Worm (Caenorhabditis elegans) whole organism, young adult: ENCODE measurements around the gene hpo-39.
A peak's percentile ranks its signal among the peaks of the same experiment; 100 is the strongest.

Experiments used
- F23B12.7 ChIP-seq: sonication (generic microtip); optimal IDR thresholded peaks from 2 replicates; lab custom pipeline; 2017; ENCODE audit warnings: missing genetic modification characterization, mild to moderate bottlenecking, missing compliant biosample characterization, antibody characterized with exemption, moderate library complexity; ENCODE audit not compliant: insufficient read depth
- F49E8.2 ChIP-seq: sonication (generic microtip); optimal IDR thresholded peaks from 3 replicates; lab custom pipeline; 2017; ENCODE audit warnings: missing genetic modification characterization, mild to moderate bottlenecking, missing compliant biosample characterization, antibody characterized with exemption, moderate library complexity; ENCODE audit not compliant: insufficient read depth
- F57C9.4 ChIP-seq: sonication (generic microtip); optimal IDR thresholded peaks from 2 replicates; lab custom pipeline; 2017; ENCODE audit warnings: mild to moderate bottlenecking, missing genetic modification characterization, missing compliant biosample characterization
- T26A5.8 ChIP-seq: sonication (generic microtip); optimal IDR thresholded peaks from 2 replicates; lab custom pipeline; 2016; ENCODE audit warnings: missing genetic modification characterization, missing compliant biosample characterization
- Y56A3A.18 ChIP-seq: fragments of 200-800 bp; sonication (Bioruptor generic); IDR thresholded peaks from 2 replicates; pipeline ENCODE4 v1.3.6; 2022; ENCODE audit warnings: missing genetic modification reagents, missing genetic modification characterization, missing compliant biosample characterization
- Y79H2A.3 ChIP-seq: fragments of 200-800 bp; sonication (Bioruptor generic); conservative IDR thresholded peaks from 2 replicates; pipeline ENCODE4 v1.3.6; 2022; ENCODE audit warnings: missing genetic modification reagents, missing genetic modification characterization, missing compliant biosample characterization
- ZK185.1 ChIP-seq: sonication (generic microtip); optimal IDR thresholded peaks from 2 replicates; lab custom pipeline; 2016; ENCODE audit warnings: mild to moderate bottlenecking, missing genetic modification characterization, missing compliant biosample characterization; ENCODE audit not compliant: poor library complexity, severe bottlenecking
- aptf-2 ChIP-seq: fragments of 200-800 bp; sonication (Bioruptor generic); conservative IDR thresholded peaks from 2 replicates; pipeline ENCODE4 v1.3.6; 2022; ENCODE audit warnings: missing genetic modification reagents, missing genetic modification characterization, missing compliant biosample characterization
- athp-1 ChIP-seq: sonication (generic microtip); optimal IDR thresholded peaks from 2 replicates; lab custom pipeline; 2017; ENCODE audit warnings: mild to moderate bottlenecking, missing genetic modification characterization, missing compliant biosample characterization
- cebp-2 ChIP-seq: fragments of 200-800 bp; sonication (Bioruptor generic); IDR thresholded peaks from 2 replicates; pipeline ENCODE4 v1.3.6; 2022; ENCODE audit warnings: missing genetic modification characterization, missing compliant biosample characterization
- ceh-79 ChIP-seq: sonication (generic microtip); optimal IDR thresholded peaks from 2 replicates; lab custom pipeline; 2017; ENCODE audit warnings: mild to moderate bottlenecking, missing genetic modification characterization, missing compliant biosample characterization
- dpff-1 ChIP-seq: sonication (generic microtip); optimal IDR thresholded peaks from 2 replicates; lab custom pipeline; 2017; ENCODE audit warnings: mild to moderate bottlenecking, missing genetic modification characterization, missing compliant biosample characterization
- egl-18 ChIP-seq: fragments of 200-800 bp; sonication (Bioruptor generic); IDR thresholded peaks from 2 replicates; pipeline ENCODE4 v1.3.6; 2022; ENCODE audit warnings: missing genetic modification reagents, missing genetic modification characterization, missing compliant biosample characterization
- him-1 ChIP-seq: sonication (generic microtip); optimal IDR thresholded peaks from 2 replicates; lab custom pipeline; 2016; ENCODE audit warnings: missing genotype, missing genetic modification reagents, missing genetic modification characterization, missing compliant biosample characterization
- lag-1 ChIP-seq: fragments of 200-800 bp; sonication (Bioruptor generic); IDR thresholded peaks from 2 replicates; pipeline ENCODE4 v1.3.6; 2022; ENCODE audit warnings: missing genetic modification reagents, missing genetic modification characterization, missing compliant biosample characterization
- let-526 ChIP-seq: fragments of 200-800 bp; sonication (Bioruptor generic); IDR thresholded peaks from 2 replicates; pipeline ENCODE4 v1.3.6; 2022; ENCODE audit warnings: missing genetic modification reagents, missing genetic modification characterization, missing compliant biosample characterization
- lin-35 ChIP-seq, 3 experiments: fragments of 150-350 bp in 2 of 3; sonication (generic microtip) in 1 of 3; optimal IDR thresholded peaks; 2 replicates each; lab custom pipeline; 2014 to 2018; ENCODE audit warnings: missing biosample characterization in 3 of 3, missing genetic modification characterization in 3 of 3, missing genetic modification reagents in 3 of 3
- madf-10 ChIP-seq: sonication (generic microtip); optimal IDR thresholded peaks from 2 replicates; lab custom pipeline; 2016; ENCODE audit warnings: mild to moderate bottlenecking, missing genetic modification characterization, missing compliant biosample characterization
- madf-6 ChIP-seq: fragments of 200-800 bp; sonication (Bioruptor generic); IDR thresholded peaks from 2 replicates; pipeline ENCODE4 v1.3.6; 2022; ENCODE audit warnings: missing genetic modification reagents, missing genetic modification characterization, missing compliant biosample characterization
- mel-28 ChIP-seq: sonication (generic microtip); optimal IDR thresholded peaks from 2 replicates; lab custom pipeline; 2016; ENCODE audit warnings: borderline replicate concordance, mild to moderate bottlenecking, missing genetic modification characterization, missing compliant biosample characterization
- nhr-80 ChIP-seq: sonication (generic microtip); optimal IDR thresholded peaks from 2 replicates; lab custom pipeline; 2016; ENCODE audit warnings: missing genetic modification characterization, missing compliant biosample characterization
- pha-4 ChIP-seq: fragments of 150-350 bp; sonication (generic microtip); optimal IDR thresholded peaks from 2 replicates; lab custom pipeline; 2014; ENCODE audit warnings: missing biosample characterization, missing genetic modification reagents, missing genetic modification characterization
- rec-8 ChIP-seq, 2 experiments: sonication (generic microtip); optimal IDR thresholded peaks; 2 replicates each; lab custom pipeline; 2016; ENCODE audit warnings: mild to moderate bottlenecking in 2 of 2, missing genetic modification characterization in 2 of 2, missing genetic modification reagents in 2 of 2, missing genotype in 2 of 2, missing biosample characterization in 1 of 2, missing compliant biosample characterization in 1 of 2, moderate library complexity in 1 of 2
- somi-1 ChIP-seq: fragments of 200-800 bp; sonication (Bioruptor generic); optimal IDR thresholded peaks from 2 replicates; lab custom pipeline; 2018; ENCODE audit warnings: mild to moderate bottlenecking, missing genetic modification characterization, missing compliant biosample characterization
- sptf-2 ChIP-seq: fragments of 200-800 bp; sonication (Bioruptor generic); optimal IDR thresholded peaks from 2 replicates; lab custom pipeline; 2018; ENCODE audit warnings: mild to moderate bottlenecking, missing genetic modification characterization, missing compliant biosample characterization
- unc-62 ChIP-seq: fragments of 150-350 bp; optimal IDR thresholded peaks from 2 replicates; lab custom pipeline; 2014; ENCODE audit warnings: missing biosample characterization, missing genetic modification reagents, missing genetic modification characterization
- xnd-1 ChIP-seq: sonication (generic microtip); optimal IDR thresholded peaks from 2 replicates; lab custom pipeline; 2016; ENCODE audit warnings: missing genotype, missing genetic modification reagents, missing genetic modification characterization, missing compliant biosample characterization
- ztf-18 ChIP-seq: sonication (generic microtip); optimal IDR thresholded peaks from 2 replicates; lab custom pipeline; 2016; ENCODE audit warnings: missing genotype, mild to moderate bottlenecking, missing genetic modification characterization, missing compliant biosample characterization

Gene hpo-39

DNA sequence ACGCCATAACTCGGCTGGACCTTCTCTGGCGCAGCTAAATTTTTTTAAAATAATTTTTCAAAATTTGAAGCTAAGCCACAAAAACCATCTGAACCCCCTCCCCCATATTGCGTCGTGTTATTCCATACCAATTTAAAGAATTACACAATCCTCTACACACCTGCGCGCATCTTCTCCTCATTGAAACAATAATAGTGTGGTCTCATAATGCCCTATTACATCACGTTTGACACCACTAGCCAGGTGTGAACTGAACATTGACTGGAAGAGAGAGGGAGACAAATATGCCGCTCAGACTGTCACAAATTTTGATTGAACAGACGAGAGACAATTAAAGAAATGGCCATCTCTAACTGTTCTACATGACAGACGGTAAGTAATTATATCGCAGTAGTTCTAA lies 48.2 kb downstream of the hpo-39 start:
- TF ChIP-seq unc-62 (peak; percentile 70), mel-28 (tag; lab: Kevin White, UChicago) (no peak)

ce11 chrV:4525106-4525505 lies 48.6 kb downstream of the hpo-39 start:
- no peak for TF ChIP-seq mel-28 (tag; lab: Kevin White, UChicago)
- TF ChIP-seq Y79H2A.3 (GFP tag; lab: Robert Waterston, UW): no peak
- TF ChIP-seq ztf-18 (tag; lab: Kevin White, UChicago): no peak
- no peak for TF ChIP-seq nhr-80 (tag; lab: Kevin White, UChicago)
- no peak for TF ChIP-seq sptf-2
- no peak for TF ChIP-seq somi-1
- no peak for TF ChIP-seq ZK185.1 (tag; lab: Kevin White, UChicago)
- TF ChIP-seq F57C9.4: no peak
- TF ChIP-seq lag-1: no peak
- TF ChIP-seq ceh-79 (tag; lab: Kevin White, UChicago): no peak

ce11 chrV:4524327-4524726 lies 49.4 kb downstream of the hpo-39 start:
- TF ChIP-seq madf-6 (0 out of 2 replicates have a peak, but pooled peaks have one; percentile 8), him-1 (no peak), dpff-1 (tag; lab: Kevin White, UChicago) (no peak)
- TF ChIP-seq, all 124 proteins: peak for 1

DNA sequence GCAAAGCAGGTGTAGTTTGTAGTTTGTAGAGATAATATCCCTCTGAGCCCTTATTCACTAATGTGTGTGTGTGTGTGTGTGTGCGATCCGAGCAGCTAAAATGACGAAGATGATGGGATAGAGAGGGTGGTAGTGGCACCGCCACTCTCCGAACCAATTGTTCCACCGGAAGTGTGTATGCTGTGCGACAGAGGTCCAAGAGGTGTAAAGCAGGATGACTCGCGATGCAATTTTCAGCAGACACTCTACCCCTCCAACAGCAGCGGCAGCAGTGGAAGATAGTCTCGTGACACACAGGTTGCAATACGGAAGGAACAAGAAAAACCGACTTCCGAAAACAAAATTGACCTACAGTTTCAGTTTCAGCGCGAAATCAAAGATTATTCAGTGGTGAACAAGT lies 49.9 kb downstream of the hpo-39 start:
- TF ChIP-seq let-526 (GFP tag; lab: Robert Waterston, UW) (no peak), cebp-2 (GFP tag; lab: Robert Waterston, UW) (0 out of 2 replicates have a peak, but pooled peaks have one; percentile 24), aptf-2 (GFP tag; lab: Robert Waterston, UW) (no peak)
- TF ChIP-seq, all 124 proteins: peak for 1

DNA sequence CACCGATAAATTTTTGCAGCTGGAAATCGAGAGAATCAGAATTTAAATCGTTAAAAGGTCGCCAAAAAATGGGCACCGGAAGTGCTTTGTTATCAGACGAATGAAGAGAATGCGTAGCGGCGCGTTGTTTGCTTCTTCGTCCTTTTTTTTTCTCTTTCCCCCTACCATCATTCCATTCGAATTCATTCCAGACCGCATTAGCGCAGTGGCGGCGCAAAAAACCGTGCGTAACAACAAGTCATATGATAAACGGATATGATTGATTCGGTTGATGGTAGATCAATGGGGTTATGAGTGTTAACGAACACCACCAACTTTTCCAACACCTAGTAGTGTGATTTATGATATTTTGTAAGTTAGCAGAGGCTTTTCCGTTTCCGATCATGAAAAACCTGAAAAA lies 50.4 kb downstream of the hpo-39 start:
- no peak for TF ChIP-seq Y56A3A.18 (GFP tag; lab: Robert Waterston, UW)
- no peak for TF ChIP-seq T26A5.8 (tag; lab: Kevin White, UChicago)
- no peak for TF ChIP-seq xnd-1
- TF ChIP-seq F49E8.2 (tag; lab: Kevin White, UChicago): no peak
- no peak for TF ChIP-seq F23B12.7 (tag; lab: Kevin White, UChicago)
- no peak for TF ChIP-seq athp-1 (tag; lab: Kevin White, UChicago)
- TF ChIP-seq pha-4 (tag; lab: Kevin White, UChicago): no peak
- no peak for TF ChIP-seq lin-35 (GFP tag; optimal IDR thresholded peaks at IDR 0.05; lab: Kevin White, UChicago)
- no peak for TF ChIP-seq madf-10 (tag; lab: Kevin White, UChicago)
- no peak for TF ChIP-seq rec-8 (tag; optimal IDR thresholded peaks at IDR 0.05; lab: Kevin White, UChicago)
- TF ChIP-seq egl-18: no peak
